Fruit fly (Drosophila melanogaster) whole organism, larva: Measurements from ENCODE around the gene CG45100.
A peak's percentile ranks its signal among the peaks of the same experiment; 100 is the strongest.

Experiments
- noc ChIP-seq: fragments of 200-800 bp; sonication (Bioruptor generic); optimal IDR thresholded peaks from 3 replicates; lab custom pipeline; 2019; ENCODE audit warnings: missing biosample characterization, mild to moderate bottlenecking, missing genetic modification characterization, moderate library complexity

The CG45100 gene

DNA sequence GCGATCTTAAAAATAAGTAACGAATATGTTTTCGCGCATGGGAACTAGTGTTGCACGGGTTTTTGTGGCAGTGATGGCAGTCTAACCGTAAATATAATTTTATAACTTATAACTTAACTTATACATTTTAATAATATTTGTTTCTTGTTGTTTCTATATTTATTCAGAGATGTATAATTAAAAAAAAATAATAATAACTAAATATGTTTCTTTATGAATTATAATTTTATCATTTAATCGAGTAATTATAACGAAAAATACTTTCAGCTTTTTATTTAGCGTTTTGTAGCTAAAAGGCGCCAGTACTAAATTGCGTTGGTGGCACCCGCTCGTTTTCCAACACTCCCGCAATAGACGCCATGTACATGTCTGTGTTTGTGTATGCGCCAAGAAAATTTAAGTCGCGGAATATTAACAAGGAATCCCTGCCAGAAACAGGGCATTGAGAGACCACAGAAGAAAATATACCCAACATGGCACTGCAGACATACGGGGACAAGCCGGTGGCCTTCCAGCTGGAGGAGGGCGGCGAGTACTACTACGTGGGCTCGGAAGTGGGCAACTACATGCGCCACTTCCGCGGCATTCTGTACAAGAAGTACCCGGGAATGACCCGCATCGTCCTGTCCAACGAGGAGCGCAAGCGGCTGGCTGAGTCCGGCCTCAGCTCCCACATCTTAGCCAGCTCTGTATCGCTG lies 3.7 kb downstream of the CG45100 start, which contains the start of the genes mRpL44 and Snr1:
Gene mRpL44, minus strand, starts transcription at position 51 of the 698 bp plus-strand sequence.
Gene Snr1, plus strand, starts transcription at position 341 of the 698 bp plus-strand sequence.
- TF ChIP-seq noc (tag; lab: Kevin White, UChicago) = peak; percentile 61

DNA sequence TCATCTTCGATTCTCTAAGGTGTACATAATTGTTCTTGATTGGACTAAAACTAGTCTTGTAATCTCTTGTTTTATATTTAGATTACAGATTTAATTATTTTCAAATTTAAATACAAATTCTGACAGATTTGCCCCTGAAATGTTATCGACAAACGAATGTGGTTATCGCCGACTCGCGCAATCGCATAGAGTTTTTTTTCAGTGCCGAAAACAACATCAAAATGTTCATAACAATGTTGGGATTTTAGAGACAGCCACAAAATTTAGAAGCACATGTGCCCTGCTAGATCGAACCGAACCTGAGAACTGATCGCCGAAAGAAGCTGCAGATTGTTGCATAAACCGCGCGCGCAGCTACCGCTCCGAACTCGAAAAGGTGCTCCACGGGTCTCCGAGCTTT lies 6.8 kb downstream of the CG45100 start, which contains the start of gene POLDIP2:
Gene POLDIP2, plus strand, starts transcription at position 160 of the 400 bp plus-strand sequence.
- no peak for TF ChIP-seq noc (tag; lab: Kevin White, UChicago)

DNA sequence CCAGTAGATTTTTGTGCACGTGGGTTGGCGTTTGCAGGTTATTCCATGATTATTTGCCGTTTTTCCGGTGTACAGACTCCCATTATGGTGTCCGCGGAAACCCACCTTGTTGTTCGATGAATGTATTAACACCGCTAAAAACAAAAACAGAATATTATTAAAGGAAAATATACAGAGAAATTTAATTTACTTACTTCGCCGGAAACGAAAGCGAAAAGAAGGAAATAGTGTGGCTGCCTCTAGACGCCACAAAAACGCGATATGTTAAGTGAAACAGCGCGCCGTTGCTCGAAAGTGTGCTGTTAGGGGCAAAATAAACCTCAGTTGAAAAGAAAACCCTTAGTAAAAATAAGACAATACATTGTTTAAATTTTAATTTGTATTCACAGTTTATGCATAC lies 7.5 kb downstream of the CG45100 start, which contains the start of gene RpL35A:
Gene RpL35A, minus strand, starts transcription at position 227 of the 400 bp plus-strand sequence.
- TF ChIP-seq noc (tag; lab: Kevin White, UChicago) = peak; percentile 53

DNA sequence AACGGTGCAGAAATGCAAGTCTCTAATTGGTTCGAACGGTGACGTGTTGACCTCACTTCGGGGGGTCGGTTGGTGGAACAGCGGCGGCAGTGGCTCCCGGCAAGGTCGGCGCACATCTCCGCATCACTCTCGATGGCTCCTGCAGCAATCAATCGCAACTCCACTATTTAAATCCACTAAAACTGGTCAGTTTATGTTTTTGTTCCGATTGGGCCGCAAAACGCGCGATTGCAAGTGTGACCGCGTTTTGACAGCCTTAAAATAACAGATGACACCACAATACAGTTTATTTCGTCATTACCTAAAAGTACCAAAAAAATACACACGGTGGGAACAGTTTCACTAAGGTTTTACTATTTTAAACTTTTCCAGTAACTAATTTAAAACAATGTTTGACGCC lies 9.9 kb downstream of the CG45100 start, which contains the start of gene PEK:
Gene PEK, minus strand, starts transcription at position 273 of the 400 bp plus-strand sequence.
- TF ChIP-seq noc (tag; lab: Kevin White, UChicago) = no peak

DNA sequence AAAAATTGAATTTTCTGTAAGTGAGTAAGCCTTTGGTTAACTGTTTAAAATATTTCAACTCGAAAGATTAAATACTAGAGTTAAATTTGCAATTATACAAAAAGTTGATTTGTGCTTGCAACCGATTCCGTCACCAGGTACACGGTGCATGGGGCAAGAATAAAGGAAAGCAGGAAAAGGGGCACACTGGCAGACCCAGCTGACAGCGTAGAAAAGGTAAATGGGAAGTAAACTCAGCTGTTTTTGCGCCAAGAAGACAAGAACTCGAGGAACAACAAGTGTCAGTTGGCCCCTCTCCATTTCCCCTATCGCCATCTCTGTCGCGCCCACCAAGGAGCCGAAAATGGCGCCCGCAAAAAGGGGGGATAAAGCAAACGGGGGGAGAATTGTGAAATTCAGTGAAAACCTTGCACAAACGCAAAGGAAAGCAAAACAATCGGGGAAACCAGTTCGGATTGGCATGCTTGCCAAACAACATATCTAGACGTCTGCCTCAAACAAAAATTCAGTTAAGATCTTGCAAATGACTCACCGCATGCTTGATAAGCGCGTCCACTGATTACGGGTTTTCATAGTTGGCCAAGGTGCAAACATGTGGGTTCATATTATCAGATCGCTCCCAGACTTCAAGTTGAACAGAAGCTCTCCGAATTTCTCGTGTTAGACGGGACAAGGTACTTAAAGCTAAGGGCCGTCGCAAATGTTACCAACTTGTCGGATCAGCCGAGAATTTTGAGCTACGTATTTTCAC lies 11.0 kb downstream of the CG45100 start:
- no peak for TF ChIP-seq noc (tag; lab: Kevin White, UChicago)

DNA sequence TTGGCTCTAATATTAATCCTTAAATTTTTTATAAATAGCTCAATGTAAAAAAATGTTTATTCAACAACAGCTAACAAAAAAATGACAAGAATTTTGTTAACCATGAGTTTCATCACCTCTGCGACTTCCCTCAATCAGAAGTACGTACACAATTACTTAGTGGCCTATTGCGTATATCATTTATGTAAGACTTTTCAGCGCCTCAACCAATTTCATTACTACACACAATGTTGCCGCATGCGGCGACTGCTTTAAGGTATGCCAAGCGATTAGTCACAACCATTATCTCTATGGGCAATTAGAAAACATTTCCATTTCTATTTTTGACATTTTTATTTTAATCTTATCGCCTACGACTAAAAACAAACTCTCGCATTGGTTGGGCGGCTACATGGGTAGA lies 15.8 kb downstream of the CG45100 start:
- no peak for TF ChIP-seq noc (tag; lab: Kevin White, UChicago)

DNA sequence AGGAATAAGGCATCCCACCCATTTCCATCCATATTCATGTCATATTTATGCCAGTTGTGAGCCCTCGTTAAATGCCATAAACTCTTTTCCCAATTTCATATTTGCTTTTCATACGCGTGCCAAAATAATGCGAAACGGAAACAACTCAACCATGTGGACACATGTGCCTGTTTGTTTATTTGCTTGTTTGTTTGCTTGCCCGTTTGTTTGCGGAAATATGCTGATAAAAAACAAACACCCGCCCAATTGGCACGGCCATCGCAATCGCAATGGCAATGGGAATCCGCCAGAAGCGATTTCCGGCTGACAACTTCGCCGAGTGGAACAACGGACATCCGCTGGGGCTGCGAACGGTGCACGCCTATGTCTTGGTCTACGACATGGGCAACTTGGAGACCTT lies 20.1 kb downstream of the CG45100 start:
- TF ChIP-seq noc (tag; lab: Kevin White, UChicago) = no peak

DNA sequence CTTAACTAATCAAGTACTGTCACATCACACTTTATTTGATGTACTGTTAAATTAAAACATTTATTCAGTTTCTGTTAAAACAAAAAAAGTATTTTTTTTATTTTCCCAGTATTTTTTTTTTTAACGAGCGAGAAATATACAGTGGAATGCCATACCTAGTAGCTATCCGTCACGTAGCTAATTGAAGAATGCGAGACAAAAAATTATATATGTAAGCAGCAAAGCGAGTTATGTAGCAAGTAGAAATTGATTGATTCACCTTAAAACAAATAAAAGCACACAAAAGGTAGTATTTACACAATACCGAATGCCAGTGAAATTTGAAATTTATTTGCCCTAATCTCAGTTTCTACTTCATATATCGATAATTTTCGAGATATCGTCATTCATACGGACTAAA lies 35.6 kb downstream of the CG45100 start:
- TF ChIP-seq noc (tag; lab: Kevin White, UChicago) = no peak

DNA sequence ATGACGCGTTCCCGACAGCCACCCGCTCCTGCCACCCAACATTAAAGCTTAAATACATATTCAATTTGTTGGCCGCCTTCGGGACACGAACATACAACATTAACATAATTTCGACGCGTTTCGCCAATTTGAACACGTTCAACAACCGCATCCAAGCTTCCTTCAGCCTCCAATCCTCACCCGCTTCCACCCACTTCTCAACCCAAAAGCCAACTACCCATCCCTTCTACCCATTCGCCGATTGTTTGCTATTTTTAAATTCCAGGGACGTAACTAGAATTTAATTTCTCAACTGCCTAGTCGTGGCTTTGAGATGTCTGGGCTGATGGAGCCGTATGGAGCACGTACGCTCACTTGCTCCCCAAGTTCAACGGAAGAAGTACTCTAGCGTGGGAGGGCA lies 44.6 kb downstream of the CG45100 start:
- TF ChIP-seq noc (tag; lab: Kevin White, UChicago) = no peak

DNA sequence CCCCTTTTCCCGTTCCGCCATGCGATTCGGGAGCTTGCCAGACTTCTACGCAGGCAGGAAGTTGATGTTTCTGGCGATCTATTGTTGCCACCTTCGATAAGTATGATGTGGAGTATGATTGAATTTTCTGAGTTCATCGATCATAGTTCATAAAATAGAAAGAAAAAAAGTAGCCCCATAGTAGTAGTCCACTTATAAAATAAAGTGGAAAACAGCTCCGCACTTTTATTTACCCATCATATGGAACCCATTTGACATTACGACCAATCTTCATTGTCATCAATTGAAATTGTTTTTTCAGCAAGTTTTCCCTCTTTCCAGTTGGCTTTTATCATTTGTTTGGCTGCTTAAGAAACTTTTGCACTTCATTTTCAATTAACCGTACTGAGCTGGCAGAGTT lies 47.2 kb downstream of the CG45100 start, which contains the start of gene CG12147:
Gene CG12147, minus strand, starts transcription at position 101 of the 400 bp plus-strand sequence.
- no peak for TF ChIP-seq noc (tag; lab: Kevin White, UChicago)
